Worm (Caenorhabditis elegans) whole organism, L3 larva: ENCODE results near the gene rrp-1.

Experiments
- ZK546.5 ChIP-seq: sonication (generic microtip); optimal IDR thresholded peaks from 2 replicates; lab custom pipeline; 2017; ENCODE audit warnings: missing biosample characterization, missing genetic modification characterization
- aly-2 ChIP-seq: fragments of 150-350 bp; optimal IDR thresholded peaks from 2 replicates; lab custom pipeline; 2014; ENCODE audit warnings: missing biosample characterization, missing genetic modification characterization
- ama-1 ChIP-seq: fragments of 150-350 bp; optimal IDR thresholded peaks from 2 replicates; lab custom pipeline; 2018
- ceh-16 ChIP-seq: sonication (generic microtip); optimal IDR thresholded peaks from 2 replicates; lab custom pipeline; 2017; ENCODE audit warnings: missing biosample characterization, missing genetic modification characterization
- egl-5 ChIP-seq: fragments of 150-350 bp; optimal IDR thresholded peaks from 2 replicates; lab custom pipeline; 2017; ENCODE audit warnings: missing biosample characterization, missing genetic modification reagents, missing genetic modification characterization, inconsistent platforms
- elt-2 ChIP-seq: sonication (generic microtip); optimal IDR thresholded peaks from 2 replicates; lab custom pipeline; 2016; ENCODE audit warnings: missing genetic modification reagents, mild to moderate bottlenecking, missing genetic modification characterization, missing compliant biosample characterization
- elt-3 ChIP-seq, 3 experiments: fragments of 150-350 bp in 1 of 3; sonication (generic microtip) in 2 of 3; optimal IDR thresholded peaks; 2 replicates in 2 of 3; 4 replicates in 1 of 3; lab custom pipeline; 2014 to 2017; ENCODE audit warnings: missing biosample characterization in 3 of 3, missing genetic modification characterization in 3 of 3
- eor-1 ChIP-seq, 2 experiments: fragments of 150-350 bp; optimal IDR thresholded peaks; 2 replicates each; lab custom pipeline; 2014 to 2018; ENCODE audit warnings: missing biosample characterization in 2 of 2, missing genetic modification characterization in 2 of 2
- fkh-10 ChIP-seq: sonication (generic microtip); optimal IDR thresholded peaks from 2 replicates; lab custom pipeline; 2017; ENCODE audit warnings: missing biosample characterization, missing genetic modification reagents, missing genetic modification characterization
- fkh-2 ChIP-seq: fragments of 150-350 bp; optimal IDR thresholded peaks from 2 replicates; lab custom pipeline; 2014; ENCODE audit warnings: missing biosample characterization, missing genetic modification reagents, missing genetic modification characterization
- fos-1 ChIP-seq: fragments of 150-350 bp; optimal IDR thresholded peaks from 2 replicates; lab custom pipeline; 2014; ENCODE audit warnings: missing biosample characterization, missing genetic modification characterization
- hmg-11 ChIP-seq: sonication (generic microtip); optimal IDR thresholded peaks from 2 replicates; lab custom pipeline; 2016; ENCODE audit warnings: missing genetic modification characterization, missing compliant biosample characterization
- lin-15B ChIP-seq: fragments of 150-350 bp; optimal IDR thresholded peaks from 2 replicates; lab custom pipeline; 2014; ENCODE audit warnings: missing biosample characterization, missing genetic modification characterization
- lin-39 ChIP-seq: fragments of 150-350 bp; optimal IDR thresholded peaks from 2 replicates; lab custom pipeline; 2018; ENCODE audit warnings: missing biosample characterization, missing genetic modification reagents, missing genetic modification characterization
- lsy-12 ChIP-seq: sonication (generic microtip); optimal IDR thresholded peaks from 2 replicates; lab custom pipeline; 2016; ENCODE audit warnings: mild to moderate bottlenecking, missing genetic modification characterization, missing compliant biosample characterization
- mml-1 ChIP-seq: fragments of 150-350 bp; sonication (generic microtip); optimal IDR thresholded peaks from 3 replicates; lab custom pipeline; 2014; ENCODE audit warnings: missing biosample characterization, missing genetic modification characterization
- nfya-1 ChIP-seq: sonication (generic microtip); optimal IDR thresholded peaks from 2 replicates; lab custom pipeline; 2017; ENCODE audit warnings: missing genetic modification characterization, mild to moderate bottlenecking, missing compliant biosample characterization, antibody characterized with exemption, moderate library complexity; ENCODE audit not compliant: insufficient read depth
- nhr-12 ChIP-seq: fragments of 150-350 bp; optimal IDR thresholded peaks from 2 replicates; lab custom pipeline; 2014; ENCODE audit warnings: missing biosample characterization, missing genetic modification characterization
- nhr-23 ChIP-seq: fragments of 150-350 bp; optimal IDR thresholded peaks from 2 replicates; lab custom pipeline; 2014; ENCODE audit warnings: missing biosample characterization, missing genetic modification reagents, missing genetic modification characterization
- nhr-237 ChIP-seq: fragments of 150-350 bp; optimal IDR thresholded peaks from 2 replicates; lab custom pipeline; 2014; ENCODE audit warnings: missing biosample characterization, missing genetic modification characterization
- nhr-25 ChIP-seq: sonication (generic microtip); optimal IDR thresholded peaks from 2 replicates; lab custom pipeline; 2017; ENCODE audit warnings: missing biosample characterization, missing genetic modification characterization
- nhr-28 ChIP-seq: fragments of 150-350 bp; optimal IDR thresholded peaks from 2 replicates; lab custom pipeline; 2014; ENCODE audit warnings: missing biosample characterization, missing genetic modification characterization
- nhr-43 ChIP-seq: sonication (generic microtip); optimal IDR thresholded peaks from 2 replicates; lab custom pipeline; 2016; ENCODE audit warnings: mild to moderate bottlenecking, missing genetic modification characterization, missing compliant biosample characterization; ENCODE audit not compliant: poor library complexity, severe bottlenecking
- nhr-76 ChIP-seq: fragments of 150-350 bp; sonication (generic microtip); optimal IDR thresholded peaks from 5 replicates; lab custom pipeline; 2014; ENCODE audit warnings: missing biosample characterization, missing genetic modification characterization
- pha-4 ChIP-seq: fragments of 150-350 bp; optimal IDR thresholded peaks from 2 replicates; lab custom pipeline; 2014; ENCODE audit warnings: missing biosample characterization, missing genetic modification reagents, missing genetic modification characterization
- pqm-1 ChIP-seq: fragments of 150-350 bp; optimal IDR thresholded peaks from 2 replicates; lab custom pipeline; 2017; ENCODE audit warnings: missing biosample characterization, missing genetic modification characterization, inconsistent platforms
- sea-2 ChIP-seq: fragments of 150-350 bp; sonication (generic microtip); optimal IDR thresholded peaks from 4 replicates; lab custom pipeline; 2014; ENCODE audit warnings: missing biosample characterization, missing genetic modification reagents, missing genetic modification characterization
- skn-1 ChIP-seq: fragments of 150-350 bp; optimal IDR thresholded peaks from 2 replicates; lab custom pipeline; 2014; ENCODE audit warnings: missing biosample characterization, missing genetic modification characterization
- tbx-2 ChIP-seq: sonication (generic microtip); optimal IDR thresholded peaks from 2 replicates; lab custom pipeline; 2016; ENCODE audit warnings: mild to moderate bottlenecking, missing genetic modification characterization, missing compliant biosample characterization
- unc-39 ChIP-seq: sonication (generic microtip); optimal IDR thresholded peaks from 4 replicates; lab custom pipeline; 2017; ENCODE audit warnings: missing biosample characterization, missing genetic modification characterization
- unc-62 ChIP-seq: fragments of 150-350 bp; sonication (generic microtip); optimal IDR thresholded peaks from 4 replicates; lab custom pipeline; 2014; ENCODE audit warnings: missing biosample characterization, missing genetic modification reagents, missing genetic modification characterization
- zag-1 ChIP-seq: fragments of 150-350 bp; optimal IDR thresholded peaks from 2 replicates; lab custom pipeline; 2014; ENCODE audit warnings: missing biosample characterization, missing genetic modification characterization
- ztf-11 ChIP-seq: fragments of 150-350 bp; optimal IDR thresholded peaks from 2 replicates; lab custom pipeline; 2014; ENCODE audit warnings: missing biosample characterization, missing genetic modification characterization
- ztf-4 ChIP-seq: fragments of 150-350 bp; optimal IDR thresholded peaks from 2 replicates; lab custom pipeline; 2014; ENCODE audit warnings: missing biosample characterization, missing genetic modification characterization

rrp-1 gene

ce11 chrIV:9994895-9995394, 12.9 kb upstream of the rrp-1 start, which contains the start of gene uba-1 (continued):
- peak; percentile 62 for TF ChIP-seq nhr-23 (tag; lab: Kevin White, UChicago)
- no peak for TF ChIP-seq elt-3 (tag; optimal IDR thresholded peaks at IDR 0.05; lab: Kevin White, UChicago)
- TF ChIP-seq elt-2 (tag; lab: Kevin White, UChicago): peak; percentile 46
- TF ChIP-seq lin-39 (tag; lab: Kevin White, UChicago): peak; percentile 4
- TF ChIP-seq ZK546.5: no peak
- peak; percentile 68 for TF ChIP-seq nhr-43

DNA sequence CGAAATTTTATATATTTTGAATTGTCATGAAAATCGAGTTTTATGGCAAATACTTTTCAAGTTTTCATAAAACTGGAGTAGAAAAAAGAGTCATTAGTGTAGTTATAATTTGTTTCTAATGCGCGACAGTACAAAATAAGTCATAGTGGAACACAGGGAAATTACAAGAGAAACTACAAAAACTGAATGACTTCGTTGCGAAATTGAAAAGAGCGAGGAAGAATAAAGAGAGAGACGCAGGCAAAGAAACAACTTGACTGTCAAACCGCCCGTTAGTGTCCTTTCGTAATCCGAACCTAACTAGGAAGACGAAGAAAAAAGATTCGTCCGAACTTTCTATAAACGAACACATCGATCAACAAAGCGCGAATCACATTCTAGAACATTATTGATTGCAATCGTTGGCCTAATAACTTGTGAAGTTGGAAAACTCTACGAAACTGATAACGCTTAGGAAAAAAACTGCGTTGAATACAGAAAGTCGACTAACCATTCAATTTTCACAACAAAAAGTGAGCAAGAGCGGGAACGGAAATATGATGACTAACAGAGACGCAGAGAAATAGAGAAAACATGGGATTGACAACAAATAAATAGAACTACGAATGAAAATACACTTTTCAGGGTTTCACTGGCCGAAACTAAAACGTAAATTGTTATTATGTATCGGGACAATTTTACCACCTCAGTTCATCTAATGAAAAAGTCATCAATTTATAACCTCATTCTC, 11.5 kb upstream of the rrp-1 start:
- no peak for TF ChIP-seq nhr-25 (tag; lab: Kevin White, UChicago)
- peak; percentile 61 for TF ChIP-seq ama-1 (lab: Kevin White, UChicago)
- no peak for TF ChIP-seq sea-2 (GFP tag; lab: Kevin White, UChicago)
- no peak for TF ChIP-seq nhr-237 (tag; lab: Kevin White, UChicago)
- no peak for TF ChIP-seq nhr-28 (tag; lab: Kevin White, UChicago)
- TF ChIP-seq elt-2 (tag; lab: Kevin White, UChicago): peak; percentile 31
- TF ChIP-seq eor-1 (tag; optimal IDR thresholded peaks at IDR 0.05; lab: Kevin White, UChicago): no peak
- no peak for TF ChIP-seq mml-1 (tag; lab: Kevin White, UChicago)
- TF ChIP-seq lsy-12 (tag; lab: Kevin White, UChicago): no peak
- no peak for TF ChIP-seq fkh-10 (GFP tag; lab: Kevin White, UChicago)
- no peak for TF ChIP-seq ztf-11 (tag; lab: Kevin White, UChicago)
- no peak for TF ChIP-seq nfya-1
- TF ChIP-seq nhr-76: no peak
- peak; percentile 67 for TF ChIP-seq pha-4 (tag; lab: Kevin White, UChicago)
- TF ChIP-seq unc-39 (tag; lab: Kevin White, UChicago): no peak
- TF ChIP-seq unc-62 (GFP tag; lab: Kevin White, UChicago): no peak
- TF ChIP-seq nhr-23 (tag; lab: Kevin White, UChicago): no peak
- no peak for TF ChIP-seq nhr-43
- TF ChIP-seq zag-1 (tag; lab: Kevin White, UChicago): no peak
- TF ChIP-seq fkh-2 (tag; lab: Kevin White, UChicago): no peak
- TF ChIP-seq skn-1 (tag; lab: Kevin White, UChicago): peak; percentile 79
- TF ChIP-seq hmg-11 (tag; lab: Kevin White, UChicago): peak; percentile 20
- no peak for TF ChIP-seq lin-15B (tag; lab: Kevin White, UChicago)
- TF ChIP-seq elt-3 (tag; optimal IDR thresholded peaks at IDR 0.05; lab: Kevin White, UChicago): no peak

ce11 chrIV:9989416-9989815, 7.3 kb upstream of the rrp-1 start:
- TF ChIP-seq elt-2 (tag; lab: Kevin White, UChicago) (peak; percentile 2), lsy-12 (tag; lab: Kevin White, UChicago) (peak; percentile 12), nhr-76 (no peak), tbx-2 (tag; lab: Kevin White, UChicago) (no peak)
- TF ChIP-seq, all 47 proteins: peak for 2

- no peak for TF ChIP-seq elt-3 (tag; optimal IDR thresholded peaks at IDR 0.05; lab: Kevin White, UChicago)
- no peak for TF ChIP-seq ZK546.5
- TF ChIP-seq mml-1 (tag; lab: Kevin White, UChicago): no peak
- TF ChIP-seq aly-2: no peak
- TF ChIP-seq nhr-25 (tag; lab: Kevin White, UChicago): no peak
Observed at ce11 chrIV:9982895-9983294, 819 bp upstream of the rrp-1 start, which contains the start of gene mam-2. Gene mam-2, plus strand, starts transcription at chrIV:9983195.

DNA sequence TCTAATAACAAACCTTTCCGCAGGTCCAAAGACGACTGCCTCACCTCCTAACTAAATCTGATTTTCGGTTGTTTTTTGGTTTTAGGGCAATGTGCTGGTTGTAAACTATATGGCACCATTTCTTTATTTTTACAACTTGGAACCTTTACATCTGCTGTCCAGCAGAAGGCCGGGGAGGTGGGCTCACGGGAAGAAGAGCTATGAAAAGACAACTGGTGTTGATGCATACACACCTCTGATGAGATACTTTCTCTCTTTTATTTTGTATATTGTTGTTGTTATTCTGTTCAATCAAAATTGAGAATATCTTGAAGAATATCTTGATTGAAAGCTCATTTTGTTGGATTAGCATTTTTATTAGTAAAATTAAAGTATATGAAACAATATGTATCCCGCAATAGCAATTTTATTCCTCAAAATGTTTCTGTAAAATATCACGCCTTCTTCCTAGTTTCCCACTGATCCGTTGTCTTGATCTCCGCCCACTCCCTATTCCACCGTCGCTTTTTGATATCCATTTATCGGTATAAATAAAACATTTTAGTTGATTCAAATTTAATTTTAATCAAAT, 4.4 kb downstream of the rrp-1 start, which contains the start of gene dhp-2:
dhp-2 (plus strand) TSS at position 521 of the 571 bp plus-strand sequence.
- TF ChIP-seq ztf-4 (tag; lab: Kevin White, UChicago): no peak
- TF ChIP-seq ZK546.5: no peak
- no peak for TF ChIP-seq lsy-12 (tag; lab: Kevin White, UChicago)
- TF ChIP-seq nhr-23 (tag; lab: Kevin White, UChicago): no peak
- TF ChIP-seq unc-62 (GFP tag; lab: Kevin White, UChicago): no peak
- no peak for TF ChIP-seq skn-1 (tag; lab: Kevin White, UChicago)
- no peak for TF ChIP-seq nhr-12 (tag; lab: Kevin White, UChicago)
- no peak for TF ChIP-seq zag-1 (tag; lab: Kevin White, UChicago)
- no peak for TF ChIP-seq ztf-11 (tag; lab: Kevin White, UChicago)
- TF ChIP-seq elt-3 (tag; optimal IDR thresholded peaks at IDR 0.05; lab: Kevin White, UChicago): no peak
- TF ChIP-seq nhr-28 (tag; lab: Kevin White, UChicago): no peak
- no peak for TF ChIP-seq hmg-11 (tag; lab: Kevin White, UChicago)
- TF ChIP-seq pqm-1: no peak
- no peak for TF ChIP-seq egl-5 (tag; lab: Kevin White, UChicago)
- TF ChIP-seq fos-1: no peak
- no peak for TF ChIP-seq ceh-16 (tag; lab: Kevin White, UChicago)
- no peak for TF ChIP-seq sea-2 (GFP tag; lab: Kevin White, UChicago)
- no peak for TF ChIP-seq aly-2
- no peak for TF ChIP-seq nfya-1
